Worm (Caenorhabditis elegans) whole organism, early embryonic: ENCODE measurements around the gene aff-1.
"Not testable (repeated sequence)": the region's sequence is repeated elsewhere in the genome, so short reads cannot be mapped to it uniquely, and the experiment has no call there.

Source experiments
- B0310.2 ChIP-seq: sonication (generic microtip); optimal IDR thresholded peaks from 2 replicates; lab custom pipeline; 2016; ENCODE audit warnings: mild to moderate bottlenecking, missing genetic modification characterization, missing compliant biosample characterization
- F13C5.2 ChIP-seq: sonication (generic microtip); optimal IDR thresholded peaks from 2 replicates; lab custom pipeline; 2017; ENCODE audit warnings: mild to moderate bottlenecking, missing genetic modification characterization, inconsistent platforms, missing compliant biosample characterization
- aly-1 ChIP-seq: sonication (generic microtip); optimal IDR thresholded peaks from 2 replicates; lab custom pipeline; 2016; ENCODE audit warnings: missing genetic modification characterization, missing compliant biosample characterization
- ama-1 ChIP-seq: fragments of 150-350 bp; optimal IDR thresholded peaks from 2 replicates; lab custom pipeline; 2014
- ceh-13 ChIP-seq: fragments of 200-800 bp; sonication (Bioruptor generic); optimal IDR thresholded peaks from 2 replicates; lab custom pipeline; 2018; ENCODE audit warnings: mild to moderate bottlenecking, missing genetic modification characterization, missing compliant biosample characterization
- ceh-36 ChIP-seq: sonication (generic microtip); optimal IDR thresholded peaks from 2 replicates; lab custom pipeline; 2016; ENCODE audit warnings: missing genetic modification characterization, inconsistent platforms, missing compliant biosample characterization
- ets-7 ChIP-seq: sonication (generic microtip); optimal IDR thresholded peaks from 2 replicates; lab custom pipeline; 2016; ENCODE audit warnings: missing genotype, missing genetic modification characterization, missing compliant biosample characterization
- flt-1 ChIP-seq: fragments of 200-800 bp; sonication (Bioruptor generic); IDR thresholded peaks from 2 replicates; pipeline ENCODE4 v1.3.6; 2022; ENCODE audit warnings: missing genetic modification characterization, missing compliant biosample characterization
- hmbx-1 ChIP-seq: sonication (generic microtip); optimal IDR thresholded peaks from 2 replicates; lab custom pipeline; 2016; ENCODE audit warnings: mild to moderate bottlenecking, missing genetic modification characterization, missing compliant biosample characterization
- hmg-4 ChIP-seq: fragments of 200-800 bp; sonication (Bioruptor generic); optimal IDR thresholded peaks from 2 replicates; lab custom pipeline; 2018; ENCODE audit warnings: mild to moderate bottlenecking, missing genetic modification characterization, missing compliant biosample characterization
- hnd-1 ChIP-seq: sonication (generic microtip); optimal IDR thresholded peaks from 2 replicates; lab custom pipeline; 2016; ENCODE audit warnings: missing genetic modification characterization, missing compliant biosample characterization
- pes-1 ChIP-seq: fragments of 200-800 bp; sonication (Bioruptor generic); IDR thresholded peaks from 2 replicates; pipeline ENCODE4 v1.3.6; 2022; ENCODE audit warnings: missing genetic modification reagents, missing genetic modification characterization, missing compliant biosample characterization
- scrt-1 ChIP-seq: fragments of 200-800 bp; sonication (Bioruptor generic); IDR thresholded peaks from 2 replicates; pipeline ENCODE4 v1.3.6; 2022; ENCODE audit warnings: missing genetic modification characterization, missing compliant biosample characterization
- sea-1 ChIP-seq: fragments of 200-800 bp; sonication (Bioruptor generic); conservative IDR thresholded peaks from 2 replicates; pipeline ENCODE4 v1.3.6; 2022; ENCODE audit warnings: missing genetic modification characterization, missing compliant biosample characterization
- tbx-11 ChIP-seq: fragments of 200-800 bp; sonication (Bioruptor generic); IDR thresholded peaks from 2 replicates; pipeline ENCODE4 v1.3.6; 2022; ENCODE audit warnings: missing genetic modification characterization, missing compliant biosample characterization
- tbx-37 ChIP-seq: fragments of 200-800 bp; sonication (Bioruptor generic); conservative IDR thresholded peaks from 2 replicates; pipeline ENCODE4 v1.3.6; 2022; ENCODE audit warnings: missing genetic modification reagents, missing genetic modification characterization, missing compliant biosample characterization
- tra-4 ChIP-seq: sonication (generic microtip); optimal IDR thresholded peaks from 2 replicates; lab custom pipeline; 2017; ENCODE audit warnings: missing genetic modification characterization, missing compliant biosample characterization

The aff-1 gene

ce11 chrII:6863652-6864051, at the start of gene aff-1:
aff-1 (minus strand) TSS chrII:6863752.
- TF ChIP-seq ceh-13 (GFP tag; lab: Kevin White, UChicago) (no peak), B0310.2 (tag; lab: Kevin White, UChicago) (no peak), ama-1 (lab: Kevin White, UChicago) (no peak), ets-7 (tag; lab: Kevin White, UChicago) (no peak), F13C5.2 (tag; lab: Kevin White, UChicago) (no peak), tra-4 (tag; lab: Kevin White, UChicago) (no peak), aly-1 (tag; lab: Kevin White, UChicago) (no peak), hnd-1 (tag; lab: Kevin White, UChicago) (no peak), pes-1 (GFP tag; lab: Robert Waterston, UW) (no peak)

DNA sequence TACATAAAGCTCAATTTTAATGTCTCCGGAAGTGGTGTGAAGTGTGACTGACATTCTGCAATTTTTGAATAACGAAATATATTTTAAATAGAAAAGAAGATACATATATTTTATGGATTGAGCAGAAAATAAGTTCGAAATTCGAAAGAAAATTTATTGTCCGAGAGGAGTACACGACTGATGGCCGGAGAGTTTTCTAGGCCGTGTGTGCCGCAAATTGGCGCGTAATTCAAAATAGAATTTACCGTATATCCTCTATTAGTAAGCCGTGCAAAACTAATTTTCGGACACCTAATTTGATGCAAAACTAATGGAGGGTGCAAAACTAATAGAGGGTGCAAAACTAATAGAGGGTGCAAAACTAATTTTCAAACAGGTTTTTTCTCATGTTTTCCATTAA, 49.8 kb upstream of the aff-1 start, which contains the start of gene cyn-10:
Gene cyn-10 (minus strand): TSS at position 57 of the 400 bp plus-strand sequence.
- TF ChIP-seq hmbx-1 (tag; lab: Kevin White, UChicago) (no peak), hmg-4 (no peak), B0310.2 (tag; lab: Kevin White, UChicago) (no peak), hnd-1 (tag; lab: Kevin White, UChicago) (peak; percentile 35), tra-4 (tag; lab: Kevin White, UChicago) (no peak), aly-1 (tag; lab: Kevin White, UChicago) (no peak), F13C5.2 (tag; lab: Kevin White, UChicago) (no peak), ets-7 (tag; lab: Kevin White, UChicago) (no peak), ceh-36 (tag; lab: Kevin White, UChicago) (no peak), sea-1 (GFP tag; lab: Robert Waterston, UW) (peak; percentile 68; the same call in 1 of the 2 replicates), tbx-37 (peak; percentile 97), ceh-13 (GFP tag; lab: Kevin White, UChicago) (peak; percentile 3), flt-1 (GFP tag; lab: Robert Waterston, UW) (no peak; the same call in 1 of the 2 replicates), scrt-1 (GFP tag; lab: Robert Waterston, UW) (peak; percentile 75), tbx-11 (GFP tag; lab: Robert Waterston, UW) (no peak; the same call in 1 of the 2 replicates), ama-1 (lab: Kevin White, UChicago) (no peak), pes-1 (GFP tag; lab: Robert Waterston, UW) (no peak)

DNA sequence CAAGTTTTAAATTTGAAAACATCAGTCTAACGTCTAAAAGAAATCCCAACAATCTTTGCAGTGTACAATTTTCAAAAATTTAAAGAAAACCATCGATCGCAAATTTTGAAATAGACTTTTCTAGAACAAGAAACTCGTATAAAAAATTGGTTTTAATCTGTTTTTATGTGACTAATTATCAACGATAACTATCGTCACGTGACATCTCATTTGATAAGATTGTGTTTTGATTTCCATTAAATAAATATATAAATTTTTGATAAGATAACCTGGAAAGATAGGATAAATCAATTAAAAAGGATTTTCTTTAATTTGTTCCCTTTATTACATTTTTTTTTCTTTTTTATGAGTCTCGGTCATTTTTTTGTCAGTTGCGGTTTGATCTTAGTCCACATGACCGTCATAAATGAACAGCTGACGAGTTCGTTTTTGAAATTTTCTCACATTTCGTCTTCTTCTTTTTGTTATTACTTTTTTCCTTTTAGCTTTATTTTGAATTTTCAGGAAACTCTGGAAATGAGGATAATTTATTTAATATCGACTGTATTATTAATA, 46.1 kb upstream of the aff-1 start, which contains the start of gene asm-1:
Gene asm-1 (plus strand): TSS at position 505 of the 555 bp plus-strand sequence.
- TF ChIP-seq scrt-1 (GFP tag; lab: Robert Waterston, UW) = no peak
- TF ChIP-seq flt-1 (GFP tag; lab: Robert Waterston, UW) = no peak

- no peak for TF ChIP-seq hmg-4
- no peak for TF ChIP-seq ama-1 (lab: Kevin White, UChicago)
- no peak for TF ChIP-seq aly-1 (tag; lab: Kevin White, UChicago)
- no peak for TF ChIP-seq tbx-11 (GFP tag; lab: Robert Waterston, UW)
- no peak for TF ChIP-seq ets-7 (tag; lab: Kevin White, UChicago)
- no peak for TF ChIP-seq B0310.2 (tag; lab: Kevin White, UChicago)
- TF ChIP-seq sea-1 (GFP tag; lab: Robert Waterston, UW) = no peak
- no peak for TF ChIP-seq hnd-1 (tag; lab: Kevin White, UChicago)
- TF ChIP-seq hmbx-1 (tag; lab: Kevin White, UChicago) = no peak
- no peak for TF ChIP-seq tbx-37
- TF ChIP-seq scrt-1 (GFP tag; lab: Robert Waterston, UW) = no peak
- no peak for TF ChIP-seq F13C5.2 (tag; lab: Kevin White, UChicago)
- TF ChIP-seq pes-1 (GFP tag; lab: Robert Waterston, UW) = no peak
- TF ChIP-seq flt-1 (GFP tag; lab: Robert Waterston, UW) = no peak
- TF ChIP-seq tra-4 (tag; lab: Kevin White, UChicago) = no peak
Measured at ce11 chrII:6908689-6909088, 45.1 kb upstream of the aff-1 start.

- TF ChIP-seq ceh-13 (GFP tag; lab: Kevin White, UChicago); tra-4 (tag; lab: Kevin White, UChicago); ceh-36 (tag; lab: Kevin White, UChicago): not testable (repeated sequence)
Measured at ce11 chrII:6907657-6908056, 44.1 kb upstream of the aff-1 start, which contains the start of gene B0252.3. B0252.3 (minus strand) TSS chrII:6907757.

- TF ChIP-seq sea-1 (GFP tag; lab: Robert Waterston, UW) = no peak
- TF ChIP-seq ets-7 (tag; lab: Kevin White, UChicago) = no peak
- TF ChIP-seq tra-4 (tag; lab: Kevin White, UChicago) = no peak
- TF ChIP-seq aly-1 (tag; lab: Kevin White, UChicago) = no peak
- TF ChIP-seq flt-1 (GFP tag; lab: Robert Waterston, UW) = no peak
- TF ChIP-seq ceh-13 (GFP tag; lab: Kevin White, UChicago) = no peak
- no peak for TF ChIP-seq F13C5.2 (tag; lab: Kevin White, UChicago)
- no peak for TF ChIP-seq hnd-1 (tag; lab: Kevin White, UChicago)
- TF ChIP-seq ceh-36 (tag; lab: Kevin White, UChicago) = no peak
- TF ChIP-seq tbx-11 (GFP tag; lab: Robert Waterston, UW) = no peak
- no peak for TF ChIP-seq pes-1 (GFP tag; lab: Robert Waterston, UW)
- TF ChIP-seq scrt-1 (GFP tag; lab: Robert Waterston, UW) = no peak
- TF ChIP-seq hmg-4 = no peak
- TF ChIP-seq hmbx-1 (tag; lab: Kevin White, UChicago) = no peak
- TF ChIP-seq B0310.2 (tag; lab: Kevin White, UChicago) = no peak
- no peak for TF ChIP-seq tbx-37
- TF ChIP-seq ama-1 (lab: Kevin White, UChicago) = no peak
Measured at ce11 chrII:6901795-6902194, 38.2 kb upstream of the aff-1 start, which contains the start of gene psmd-9. psmd-9 (plus strand) TSS chrII:6902095.

DNA sequence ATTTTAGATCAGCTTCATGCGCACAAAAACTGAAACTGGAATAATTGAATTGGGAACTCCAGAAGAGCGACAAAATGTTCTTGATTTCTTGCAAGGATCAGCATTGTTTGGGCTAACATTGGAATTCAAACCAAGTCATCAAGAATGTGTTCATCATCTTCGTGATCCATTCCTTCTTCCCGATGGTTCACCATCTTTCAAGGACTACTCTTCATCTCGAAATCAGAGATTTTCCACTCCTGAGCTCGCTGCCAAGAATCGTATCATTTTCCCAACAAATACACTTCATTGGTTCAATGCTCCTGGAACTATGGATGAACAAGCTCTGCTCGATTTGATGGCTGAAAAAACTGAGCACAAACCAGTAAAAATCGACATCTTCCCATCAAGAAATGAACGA, 37.2 kb upstream of the aff-1 start:
- TF ChIP-seq ets-7 (tag; lab: Kevin White, UChicago) = no peak
- TF ChIP-seq hnd-1 (tag; lab: Kevin White, UChicago) = no peak
- no peak for TF ChIP-seq ceh-36 (tag; lab: Kevin White, UChicago)
- no peak for TF ChIP-seq ceh-13 (GFP tag; lab: Kevin White, UChicago)
- TF ChIP-seq tbx-11 (GFP tag; lab: Robert Waterston, UW) = no peak
- no peak for TF ChIP-seq ama-1 (lab: Kevin White, UChicago)
- TF ChIP-seq scrt-1 (GFP tag; lab: Robert Waterston, UW) = no peak
- no peak for TF ChIP-seq hmg-4
- TF ChIP-seq F13C5.2 (tag; lab: Kevin White, UChicago) = no peak
- TF ChIP-seq aly-1 (tag; lab: Kevin White, UChicago) = no peak
- TF ChIP-seq tra-4 (tag; lab: Kevin White, UChicago) = no peak
